Fruit fly (Drosophila melanogaster) whole organism, prepupa: ENCODE data around the gene CG8814.

Experiments used
- Blimp-1 ChIP-seq: fragments of 200-800 bp; sonication (Bioruptor generic); optimal IDR thresholded peaks from 3 replicates; lab custom pipeline; 2017; ENCODE audit warnings: missing biosample characterization, missing genetic modification characterization, mild to moderate bottlenecking, moderate library complexity, missing genetic modification reagents
- CG10631 ChIP-seq: fragments of 200-800 bp; sonication (Bioruptor generic); optimal IDR thresholded peaks from 2 replicates; lab custom pipeline; 2016; ENCODE audit warnings: missing biosample characterization, missing genetic modification characterization
- CG10669 ChIP-seq: fragments of 200-800 bp; sonication (Bioruptor generic); optimal IDR thresholded peaks from 3 replicates; lab custom pipeline; 2018; ENCODE audit warnings: missing biosample characterization, mild to moderate bottlenecking, missing genetic modification characterization, moderate library complexity
- CG11762 ChIP-seq: fragments of 200-800 bp; sonication (Bioruptor generic); optimal IDR thresholded peaks from 3 replicates; lab custom pipeline; 2016; ENCODE audit warnings: missing biosample characterization, missing genetic modification characterization; ENCODE audit not compliant: insufficient read depth
- CG15336 ChIP-seq: fragments of 200-800 bp; sonication (Bioruptor generic); IDR thresholded peaks from 2 replicates; pipeline ENCODE4 v1.3.6; 2022; ENCODE audit warnings: missing biosample characterization, missing genetic modification characterization
- CG1621 ChIP-seq: fragments of 200-800 bp; sonication (Bioruptor generic); optimal IDR thresholded peaks from 3 replicates; lab custom pipeline; 2018; ENCODE audit warnings: missing biosample characterization, mild to moderate bottlenecking, missing genetic modification characterization
- CG16779 ChIP-seq: fragments of 200-800 bp; sonication (Bioruptor generic); optimal IDR thresholded peaks from 3 replicates; lab custom pipeline; 2017; ENCODE audit warnings: missing biosample characterization, mild to moderate bottlenecking, missing genetic modification characterization
- CG3032 ChIP-seq: fragments of 200-800 bp; optimal IDR thresholded peaks from 2 replicates; lab custom pipeline; 2019; ENCODE audit warnings: missing biosample characterization, mild to moderate bottlenecking, missing genetic modification characterization, moderate library complexity
- CG4318 ChIP-seq: fragments of 200-800 bp; sonication (Bioruptor generic); optimal IDR thresholded peaks from 3 replicates; lab custom pipeline; 2017; ENCODE audit warnings: missing biosample characterization, mild to moderate bottlenecking, missing genetic modification characterization
- CG6276 ChIP-seq: fragments of 200-800 bp; sonication (Bioruptor generic); optimal IDR thresholded peaks from 2 replicates; lab custom pipeline; 2017; ENCODE audit warnings: missing biosample characterization, mild to moderate bottlenecking, missing genetic modification characterization
- CG6792 ChIP-seq: fragments of 200-800 bp; sonication (Bioruptor generic); optimal IDR thresholded peaks from 3 replicates; lab custom pipeline; 2016; ENCODE audit warnings: missing biosample characterization, missing genetic modification characterization
- CG6854 ChIP-seq: fragments of 200-800 bp; sonication (Bioruptor generic); optimal IDR thresholded peaks from 2 replicates; lab custom pipeline; 2017; ENCODE audit warnings: missing biosample characterization, mild to moderate bottlenecking, missing genetic modification characterization
- CG7368 ChIP-seq: fragments of 200-800 bp; sonication (Bioruptor generic); optimal IDR thresholded peaks from 3 replicates; lab custom pipeline; 2016; ENCODE audit warnings: missing biosample characterization, missing genetic modification characterization
- CG8319 ChIP-seq: fragments of 200-800 bp; sonication (Bioruptor generic); optimal IDR thresholded peaks from 3 replicates; lab custom pipeline; 2016; ENCODE audit warnings: missing biosample characterization, missing genetic modification characterization
- CG8632 ChIP-seq: fragments of 200-800 bp; sonication (Bioruptor generic); optimal IDR thresholded peaks from 3 replicates; lab custom pipeline; 2016; ENCODE audit warnings: missing biosample characterization, missing genetic modification characterization
- CG9139 ChIP-seq: fragments of 200-800 bp; sonication (Bioruptor generic); optimal IDR thresholded peaks from 3 replicates; lab custom pipeline; 2017; ENCODE audit warnings: missing biosample characterization, mild to moderate bottlenecking, missing genetic modification characterization
- Eip75B ChIP-seq: fragments of 200-800 bp; sonication (Bioruptor generic); optimal IDR thresholded peaks from 3 replicates; lab custom pipeline; 2016; ENCODE audit warnings: missing biosample characterization, missing genetic modification characterization
- Eip78C ChIP-seq: fragments of 200-800 bp; sonication (Bioruptor generic); peaks from one replicate; lab custom pipeline; 2016; ENCODE audit warnings: missing biosample characterization, missing genetic modification characterization
- Gug ChIP-seq: fragments of 200-800 bp; sonication (Bioruptor generic); IDR thresholded peaks from 2 replicates; pipeline ENCODE4 v1.3.6; 2022; ENCODE audit warnings: missing biosample characterization, missing genetic modification characterization
- Hr38 ChIP-seq: sonication (Bioruptor generic); optimal IDR thresholded peaks from 2 replicates; lab custom pipeline; 2016; ENCODE audit warnings: missing biosample characterization, missing genetic modification characterization
- Hr39 ChIP-seq: fragments of 200-800 bp; sonication (Bioruptor generic); optimal IDR thresholded peaks from 2 replicates; lab custom pipeline; 2016; ENCODE audit warnings: missing biosample characterization, missing genetic modification characterization
- Hr4 ChIP-seq: fragments of 200-800 bp; sonication (Bioruptor generic); optimal IDR thresholded peaks from 3 replicates; lab custom pipeline; 2016; ENCODE audit warnings: missing biosample characterization, missing genetic modification characterization
- Met ChIP-seq: fragments of 200-800 bp; sonication (Bioruptor generic); optimal IDR thresholded peaks from 3 replicates; lab custom pipeline; 2016; ENCODE audit warnings: missing biosample characterization, missing genetic modification characterization
- OdsH ChIP-seq: fragments of 200-800 bp; sonication (Bioruptor generic); optimal IDR thresholded peaks from 3 replicates; lab custom pipeline; 2016; ENCODE audit warnings: missing biosample characterization, missing genetic modification characterization
- Sox102F ChIP-seq: fragments of 200-800 bp; sonication (Bioruptor generic); optimal IDR thresholded peaks from 2 replicates; lab custom pipeline; 2016; ENCODE audit warnings: missing biosample characterization, mild to moderate bottlenecking, missing genetic modification characterization
- Sox14 ChIP-seq: fragments of 200-800 bp; sonication (Bioruptor generic); optimal IDR thresholded peaks from 3 replicates; lab custom pipeline; 2016; ENCODE audit warnings: missing biosample characterization, missing genetic modification characterization
- Sox15 ChIP-seq: fragments of 200-800 bp; sonication (Bioruptor generic); optimal IDR thresholded peaks from 3 replicates; lab custom pipeline; 2016; ENCODE audit warnings: missing biosample characterization, missing genetic modification characterization
- acj6 ChIP-seq: fragments of 200-800 bp; sonication (Bioruptor generic); optimal IDR thresholded peaks from 3 replicates; lab custom pipeline; 2016; ENCODE audit warnings: missing biosample characterization, missing genetic modification characterization
- cyc ChIP-seq: fragments of 200-800 bp; sonication (Bioruptor generic); optimal IDR thresholded peaks from 3 replicates; lab custom pipeline; 2016; ENCODE audit warnings: missing biosample characterization, missing genetic modification characterization
- dac ChIP-seq: fragments of 200-800 bp; sonication (Bioruptor generic); optimal IDR thresholded peaks from 2 replicates; lab custom pipeline; 2017; ENCODE audit warnings: missing biosample characterization, mild to moderate bottlenecking, missing genetic modification characterization
- dsx ChIP-seq: fragments of 200-800 bp; optimal IDR thresholded peaks from 3 replicates; lab custom pipeline; 2019; ENCODE audit warnings: missing biosample characterization, mild to moderate bottlenecking, missing genetic modification characterization, moderate library complexity; ENCODE audit not compliant: poor library complexity, severe bottlenecking
- esn ChIP-seq: fragments of 200-800 bp; sonication (Bioruptor generic); optimal IDR thresholded peaks from 2 replicates; lab custom pipeline; 2016; ENCODE audit warnings: missing biosample characterization, mild to moderate bottlenecking, missing genetic modification characterization, moderate library complexity
- fd59A ChIP-seq: fragments of 200-800 bp; sonication (Bioruptor generic); optimal IDR thresholded peaks from 2 replicates; lab custom pipeline; 2017; ENCODE audit warnings: missing biosample characterization, mild to moderate bottlenecking, missing genetic modification characterization, missing genetic modification reagents
- fd85E ChIP-seq: fragments of 200-800 bp; sonication (Bioruptor generic); optimal IDR thresholded peaks from 3 replicates; lab custom pipeline; 2016; ENCODE audit warnings: missing biosample characterization, missing genetic modification characterization
- lz ChIP-seq: fragments of 200-800 bp; sonication (Bioruptor generic); optimal IDR thresholded peaks from 3 replicates; lab custom pipeline; 2016; ENCODE audit warnings: missing biosample characterization, missing genetic modification characterization
- pdm3 ChIP-seq: fragments of 200-800 bp; sonication (Bioruptor generic); optimal IDR thresholded peaks from 3 replicates; lab custom pipeline; 2016; ENCODE audit warnings: missing biosample characterization, missing genetic modification characterization
- salr ChIP-seq, 2 experiments: fragments of 200-800 bp; sonication (Bioruptor generic); optimal IDR thresholded peaks; 3 replicates each; lab custom pipeline; 2016 to 2018; ENCODE audit warnings: missing biosample characterization in 2 of 2, missing genetic modification characterization in 2 of 2, mild to moderate bottlenecking in 1 of 2
- ss ChIP-seq, 2 experiments: fragments of 200-800 bp; sonication (Bioruptor generic); optimal IDR thresholded peaks; 2 replicates in 1 of 2; 3 replicates in 1 of 2; lab custom pipeline; 2017 to 2018; ENCODE audit warnings: mild to moderate bottlenecking in 2 of 2, missing biosample characterization in 2 of 2, missing genetic modification characterization in 2 of 2, moderate library complexity in 1 of 2
- topi ChIP-seq: fragments of 200-800 bp; sonication (Bioruptor generic); optimal IDR thresholded peaks from 3 replicates; lab custom pipeline; 2016; ENCODE audit warnings: missing biosample characterization, missing genetic modification characterization

CG8814 gene

DNA sequence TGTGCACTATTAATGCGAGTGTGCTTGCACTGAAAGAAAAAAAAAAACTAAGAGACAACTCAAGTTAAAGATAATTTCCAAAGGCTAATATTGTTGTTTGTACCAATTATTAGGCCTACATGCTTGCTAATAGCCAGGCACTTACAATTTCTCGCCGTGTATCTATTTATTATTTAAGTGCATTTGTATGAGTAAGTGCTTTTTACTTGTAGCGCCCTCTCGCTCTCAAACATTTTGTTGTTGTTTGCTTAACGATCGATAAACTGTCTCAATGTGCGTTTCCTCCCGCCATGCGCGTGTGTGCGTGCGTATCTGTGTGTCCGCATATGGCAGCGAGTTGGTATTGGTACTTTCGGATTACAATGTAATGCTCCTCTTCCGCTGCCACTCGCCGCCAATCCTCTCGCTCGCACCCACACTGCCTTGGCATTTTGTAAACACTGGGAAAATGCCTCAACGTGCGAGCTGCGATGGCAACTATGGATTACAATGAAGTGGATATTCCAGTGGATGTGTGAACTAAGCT, 22.4 kb downstream of the CG8814 start (continued):
- peak; percentile 52 for TF ChIP-seq CG11762 (GFP tag; lab: Kevin White, UChicago)
- peak; percentile 88 for TF ChIP-seq Gug (GFP tag; lab: Robert Waterston, UW)
- TF ChIP-seq CG7368, result peak; percentile 70
- TF ChIP-seq cyc (GFP tag; lab: Kevin White, UChicago), result peak; percentile 29
- TF ChIP-seq fd59A (GFP tag; lab: Kevin White, UChicago), result peak; percentile 41
- TF ChIP-seq OdsH (GFP tag; lab: Kevin White, UChicago), result peak; percentile 77
- TF ChIP-seq CG8632 (GFP tag; lab: Kevin White, UChicago), result peak; percentile 31
- peak; percentile 75 for TF ChIP-seq acj6 (GFP tag; lab: Kevin White, UChicago)
- peak; percentile 73 for TF ChIP-seq CG10631 (GFP tag; lab: Kevin White, UChicago)
- peak; percentile 57 for TF ChIP-seq Hr38 (GFP tag; lab: Kevin White, UChicago)
- peak; percentile 28 for TF ChIP-seq CG6276 (GFP tag; lab: Kevin White, UChicago)
- TF ChIP-seq CG8319 (GFP tag; lab: Kevin White, UChicago), result peak; percentile 65
- peak; percentile 90 for TF ChIP-seq Hr4 (GFP tag; lab: Kevin White, UChicago)
- TF ChIP-seq Eip75B (GFP tag; lab: Kevin White, UChicago), result peak; percentile 74
- TF ChIP-seq topi, result peak; percentile 61
- peak; percentile 48 for TF ChIP-seq Sox15 (GFP tag; lab: Kevin White, UChicago)
- peak; percentile 23 for TF ChIP-seq CG16779 (tag; lab: Kevin White, UChicago)
- peak; percentile 36 for TF ChIP-seq lz (GFP tag; lab: Kevin White, UChicago)
- peak; percentile 66 for TF ChIP-seq dac
- peak; percentile 51 for TF ChIP-seq esn (GFP tag; lab: Kevin White, UChicago)
- peak; percentile 54 for TF ChIP-seq CG10669 (GFP tag; lab: Kevin White, UChicago)
- TF ChIP-seq CG9139, result no peak
- TF ChIP-seq pdm3 (GFP tag; lab: Kevin White, UChicago), result peak; percentile 80
- TF ChIP-seq CG4318 (GFP tag; lab: Kevin White, UChicago), result peak; percentile 72
- peak; percentile 86 for TF ChIP-seq Eip78C (GFP tag; lab: Kevin White, UChicago)
- TF ChIP-seq CG15336 (GFP tag; lab: Robert Waterston, UW), result peak; percentile 81
- peak; percentile 68 for TF ChIP-seq Hr39
- peak; percentile 72 for TF ChIP-seq Sox14 (GFP tag; lab: Kevin White, UChicago)
- TF ChIP-seq Met, result peak; percentile 50
- TF ChIP-seq CG3032 (tag; lab: Kevin White, UChicago), result peak; percentile 47
- TF ChIP-seq CG1621 (tag; lab: Kevin White, UChicago), result peak; percentile 14

dm6 chr2L:2897710-2898109, 23.0 kb downstream of the CG8814 start:
- no peak for TF ChIP-seq CG15336 (GFP tag; lab: Robert Waterston, UW)
- TF ChIP-seq dsx (GFP tag; lab: Kevin White, UChicago), result no peak
- no peak for TF ChIP-seq acj6 (GFP tag; lab: Kevin White, UChicago)
- TF ChIP-seq CG6792 (GFP tag; lab: Kevin White, UChicago), result no peak
- no peak for TF ChIP-seq CG10631 (GFP tag; lab: Kevin White, UChicago)
- no peak for TF ChIP-seq salr (GFP tag; optimal IDR thresholded peaks at IDR 0.05; lab: Kevin White, UChicago)
- TF ChIP-seq ss (GFP tag; optimal IDR thresholded peaks at IDR 0.05; lab: Kevin White, UChicago), result no peak
- no peak for TF ChIP-seq CG1621 (tag; lab: Kevin White, UChicago)
- no peak for TF ChIP-seq Blimp-1 (GFP tag; lab: Kevin White, UChicago)
- no peak for TF ChIP-seq Eip78C (GFP tag; lab: Kevin White, UChicago)

dm6 chr2L:2898247-2898646, 23.6 kb downstream of the CG8814 start:
- TF ChIP-seq Eip78C (GFP tag; lab: Kevin White, UChicago), result peak; percentile 24
- TF ChIP-seq Sox102F (GFP tag; lab: Kevin White, UChicago), result no peak
- TF ChIP-seq lz (GFP tag; lab: Kevin White, UChicago), result no peak
- TF ChIP-seq fd85E (GFP tag; lab: Kevin White, UChicago), result no peak
- no peak for TF ChIP-seq CG8319 (GFP tag; lab: Kevin White, UChicago)
- no peak for TF ChIP-seq CG6854 (GFP tag; lab: Kevin White, UChicago)
